Worm (Caenorhabditis elegans): Measurements from ENCODE around the gene hen-1.

The hen-1 gene

ce11 chrX:7068400-7068799 lies 48.4 kb downstream of the hen-1 start, which contains the start of gene pdi-6 (continued):
- TF ChIP-seq dox-1 (GFP tag; IDR thresholded peaks at IDR 0.05) (peak; percentile 95; the same call in 1 of the 2 replicates), egl-18 (GFP tag; IDR thresholded peaks at IDR 0.05) (no peak), mel-28 (tag; optimal IDR thresholded peaks at IDR 0.05; ENCODE audit: borderline replicate concordance) (no peak), zfh-2 (GFP tag; conservative IDR thresholded peaks at IDR 0.05) (peak; percentile 94), die-1 (tag; optimal IDR thresholded peaks at IDR 0.05) (no peak), snpc-4 (GFP tag; optimal IDR thresholded peaks at IDR 0.05) (no peak), snpc-4 (tag; optimal IDR thresholded peaks at IDR 0.05) (peak in 1 of 4 experiments; percentile 64), sptf-2 (GFP tag; optimal IDR thresholded peaks at IDR 0.05) (peak; percentile 43), C06A6.2 (GFP tag; conservative IDR thresholded peaks at IDR 0.05) (peak; percentile 68), dpff-1 (tag; optimal IDR thresholded peaks at IDR 0.05) (no peak), xnd-1 (tag; optimal IDR thresholded peaks at IDR 0.05) (no peak), sea-2 (GFP tag; IDR thresholded peaks at IDR 0.05) (no peak), ceh-58 (GFP tag; IDR thresholded peaks at IDR 0.05) (no peak), F52B5.7 (tag; optimal IDR thresholded peaks at IDR 0.05) (no peak), lin-54 (GFP tag; optimal IDR thresholded peaks at IDR 0.05) (peak; percentile 43), unc-62 (GFP tag; optimal IDR thresholded peaks at IDR 0.05) (no peak), fkh-3 (tag; optimal IDR thresholded peaks at IDR 0.05) (no peak), egrh-3 (GFP tag; IDR thresholded peaks at IDR 0.05) (peak; percentile 45; the same call in 1 of the 2 replicates), tbp1 (GFP tag; optimal IDR thresholded peaks at IDR 0.05) (no peak), ZK185.1 (tag; optimal IDR thresholded peaks at IDR 0.05; ENCODE audit: poor library complexity, severe bottlenecking) (peak; percentile 79), somi-1 (GFP tag; optimal IDR thresholded peaks at IDR 0.05) (peak; percentile 50), B0019.2 (GFP tag; conservative IDR thresholded peaks at IDR 0.05) (no peak), F57A8.1 (GFP tag; optimal IDR thresholded peaks at IDR 0.05) (no peak), attf-3 (GFP tag; conservative IDR thresholded peaks at IDR 0.05) (0 out of 2 replicates have a peak, but pooled peaks have one; percentile 10), ceh-91 (GFP tag; IDR thresholded peaks at IDR 0.05) (0 out of 2 replicates have a peak, but pooled peaks have one; percentile 19), rec-8 (tag; optimal IDR thresholded peaks at IDR 0.05) (no peak), T26A5.8 (tag; optimal IDR thresholded peaks at IDR 0.05) (no peak), dpl-1 (GFP tag; optimal IDR thresholded peaks at IDR 0.05) (peak; percentile 11), ztf-25 (GFP tag; IDR thresholded peaks at IDR 0.05) (no peak), ekl-4 (GFP tag; IDR thresholded peaks at IDR 0.05) (peak; percentile 20; the same call in 1 of the 2 replicates), madf-6 (GFP tag; IDR thresholded peaks at IDR 0.05) (no peak), let-526 (GFP tag; IDR thresholded peaks at IDR 0.05) (peak; percentile 86), hlh-12 (tag; optimal IDR thresholded peaks at IDR 0.05) (no peak), lir-1 (GFP tag; conservative IDR thresholded peaks at IDR 0.05) (no peak), snpc-1.3 (tag; optimal IDR thresholded peaks at IDR 0.05; ENCODE audit: insufficient read depth) (no peak), repo-1 (tag; optimal IDR thresholded peaks at IDR 0.05) (no peak), C17E4.6 (GFP tag; IDR thresholded peaks at IDR 0.05) (no peak), ceh-27 (GFP tag; optimal IDR thresholded peaks at IDR 0.05) (peak; percentile 92), F37B4.10 (GFP tag; IDR thresholded peaks at IDR 0.05) (no peak), F55B11.4 (tag; optimal IDR thresholded peaks at IDR 0.05; ENCODE audit: borderline replicate concordance, insufficient read depth) (no peak), atf-7 (tag; optimal IDR thresholded peaks at IDR 0.05) (peak; percentile 52), sdz-38 (tag; optimal IDR thresholded peaks at IDR 0.05) (no peak)

Data from whole organism, young adult.